In genomic region chr3L:8096106-8096558, dm6 we compare ENCODE assay signal across 1 fruit fly cellular context.
TF ChIP-seq lines count a peak whose summit lies in the region.

No protein-coding gene starts in this region.

TF ChIP-seq in whole organism, embryonic, 481 proteins besides CTCF, POLR2A, EP300 and RAD21 (continued from another document and continues in another):
- peak; percentile 98 for TF ChIP-seq dysf (GFP tag; IDR thresholded peaks at IDR 0.05; lab: Robert Waterston, UW)
- TF ChIP-seq CG8359 (GFP tag; optimal IDR thresholded peaks at IDR 0.05; lab: Kevin White, UChicago; ENCODE audit: borderline replicate concordance): peak; percentile 63
- TF ChIP-seq sc (optimal IDR thresholded peaks at IDR 0.05; lab: Kevin White, UChicago): no peak
- peak; percentile 64 for TF ChIP-seq sc (GFP tag; optimal IDR thresholded peaks at IDR 0.05; lab: Kevin White, UChicago)
- no peak for TF ChIP-seq Mes4 (GFP tag; optimal IDR thresholded peaks at IDR 0.05; lab: Kevin White, UChicago)
- TF ChIP-seq CG7963 (GFP tag; IDR thresholded peaks at IDR 0.05; lab: Robert Waterston, UW; ENCODE audit: partially characterized antibody): no peak
- peak; percentile 89 for TF ChIP-seq sisA (GFP tag; IDR thresholded peaks at IDR 0.05; lab: Robert Waterston, UW)
- peak; percentile 80 for TF ChIP-seq fd96Cb (tag; optimal IDR thresholded peaks at IDR 0.05; lab: Kevin White, UChicago)
- peak; percentile 91 for TF ChIP-seq CG2712 (tag; optimal IDR thresholded peaks at IDR 0.05; lab: Kevin White, UChicago)
- TF ChIP-seq tna (GFP tag; IDR thresholded peaks at IDR 0.05; lab: Robert Waterston, UW; ENCODE audit: partially characterized antibody): no peak
- TF ChIP-seq CG9215 (GFP tag; IDR thresholded peaks at IDR 0.05; lab: Robert Waterston, UW): peak; percentile 96
- peak; percentile 95 for TF ChIP-seq CG6765 (GFP tag; optimal IDR thresholded peaks at IDR 0.05; lab: Kevin White, UChicago)
- TF ChIP-seq CG3065 (GFP tag; optimal IDR thresholded peaks at IDR 0.05; lab: Kevin White, UChicago): peak; percentile 82
- TF ChIP-seq da (GFP tag; optimal IDR thresholded peaks at IDR 0.05; lab: Kevin White, UChicago): peak; percentile 47
- peak; percentile 97 for TF ChIP-seq Hand (GFP tag; optimal IDR thresholded peaks at IDR 0.05; lab: Kevin White, UChicago)
- peak; percentile 93 for TF ChIP-seq ranshi (GFP tag; IDR thresholded peaks at IDR 0.05; lab: Robert Waterston, UW)
- TF ChIP-seq CG14860 (GFP tag; IDR thresholded peaks at IDR 0.05; lab: Robert Waterston, UW; ENCODE audit: partially characterized antibody): no peak
- TF ChIP-seq bcd (GFP tag; optimal IDR thresholded peaks at IDR 0.05; lab: Kevin White, UChicago): peak; percentile 97
- peak; percentile 87 for TF ChIP-seq Dip3 (GFP tag; optimal IDR thresholded peaks at IDR 0.05; lab: Kevin White, UChicago)
- peak; percentile 77 for TF ChIP-seq ro (GFP tag; IDR thresholded peaks at IDR 0.05; lab: Robert Waterston, UW)
- peak; percentile 82 for TF ChIP-seq bowl (GFP tag; IDR thresholded peaks at IDR 0.05; lab: Robert Waterston, UW)
- peak; percentile 98 for TF ChIP-seq CoRest (tag; optimal IDR thresholded peaks at IDR 0.05; lab: Kevin White, UChicago)
- TF ChIP-seq emc (GFP tag; optimal IDR thresholded peaks at IDR 0.05; lab: Kevin White, UChicago): peak; percentile 72
- TF ChIP-seq D19B (GFP tag; optimal IDR thresholded peaks at IDR 0.05; lab: Kevin White, UChicago): peak; percentile 89
- TF ChIP-seq CG14050 (GFP tag; IDR thresholded peaks at IDR 0.05; lab: Robert Waterston, UW): peak; percentile 89
- peak; percentile 81 for TF ChIP-seq Deaf1 (tag; optimal IDR thresholded peaks at IDR 0.05; lab: Kevin White, UChicago)
- peak; percentile 89 for TF ChIP-seq mam (GFP tag; optimal IDR thresholded peaks at IDR 0.05; lab: Kevin White, UChicago)
- TF ChIP-seq bab2 (GFP tag; optimal IDR thresholded peaks at IDR 0.05; lab: Kevin White, UChicago): peak; percentile 88
- peak; percentile 75 for TF ChIP-seq ERR (GFP tag; optimal IDR thresholded peaks at IDR 0.05; lab: Kevin White, UChicago)
- TF ChIP-seq slou (GFP tag; optimal IDR thresholded peaks at IDR 0.05; lab: Kevin White, UChicago): peak; percentile 89
- peak; percentile 96 for TF ChIP-seq so (GFP tag; IDR thresholded peaks at IDR 0.05; lab: Robert Waterston, UW)
- TF ChIP-seq NC2β (GFP tag; optimal IDR thresholded peaks at IDR 0.05; lab: Kevin White, UChicago): peak; percentile 36
- TF ChIP-seq GATAe (GFP tag; conservative IDR thresholded peaks at IDR 0.05; lab: Robert Waterston, UW): peak; percentile 81
- TF ChIP-seq abd-A (tag; optimal IDR thresholded peaks at IDR 0.05; lab: Kevin White, UChicago): peak; percentile 56
- TF ChIP-seq tio (GFP tag; optimal IDR thresholded peaks at IDR 0.05; lab: Kevin White, UChicago): peak; percentile 95
- peak; percentile 95 for TF ChIP-seq CG34422 (GFP tag; IDR thresholded peaks at IDR 0.05; lab: Robert Waterston, UW)
- TF ChIP-seq CG17802 (tag; optimal IDR thresholded peaks at IDR 0.05; lab: Kevin White, UChicago): peak; percentile 55
- peak; percentile 86 for TF ChIP-seq CG8388 (GFP tag; optimal IDR thresholded peaks at IDR 0.05; lab: Kevin White, UChicago)
- peak; percentile 97 for TF ChIP-seq al (GFP tag; IDR thresholded peaks at IDR 0.05; lab: Robert Waterston, UW)
- TF ChIP-seq CkIIα-i1 (GFP tag; IDR thresholded peaks at IDR 0.05; lab: Robert Waterston, UW): 0 out of 2 replicates have a peak, but pooled peaks have one; percentile 29
- no peak for TF ChIP-seq trem (tag; optimal IDR thresholded peaks at IDR 0.05; lab: Kevin White, UChicago)
- no peak for TF ChIP-seq dati (GFP tag; IDR thresholded peaks at IDR 0.05; lab: Robert Waterston, UW)
- peak; percentile 24 for TF ChIP-seq fd64A (GFP tag; optimal IDR thresholded peaks at IDR 0.05; lab: Kevin White, UChicago)
- peak; percentile 27 for TF ChIP-seq btn (GFP tag; optimal IDR thresholded peaks at IDR 0.05; lab: Kevin White, UChicago)
- TF ChIP-seq fu2 (GFP tag; optimal IDR thresholded peaks at IDR 0.05; lab: Kevin White, UChicago): peak; percentile 73
- TF ChIP-seq CG3163 (GFP tag; optimal IDR thresholded peaks at IDR 0.05; lab: Kevin White, UChicago): peak; percentile 62
- peak; percentile 95 for TF ChIP-seq CG12104 (GFP tag; optimal IDR thresholded peaks at IDR 0.05; lab: Kevin White, UChicago)
- peak; percentile 82 for TF ChIP-seq Mad (GFP tag; optimal IDR thresholded peaks at IDR 0.05; lab: Kevin White, UChicago)
- TF ChIP-seq CG43689 (GFP tag; IDR thresholded peaks at IDR 0.05; lab: Robert Waterston, UW): peak; percentile 87
- peak; percentile 84 for TF ChIP-seq Asciz (GFP tag; optimal IDR thresholded peaks at IDR 0.05; lab: Kevin White, UChicago)
- peak; percentile 91 for TF ChIP-seq oc (tag; optimal IDR thresholded peaks at IDR 0.05; lab: Kevin White, UChicago)
- 0 out of 2 replicates have a peak, but pooled peaks have one; percentile 20 for TF ChIP-seq CG4360 (GFP tag; IDR thresholded peaks at IDR 0.05; lab: Robert Waterston, UW)
- TF ChIP-seq sim (GFP tag; IDR thresholded peaks at IDR 0.05; lab: Robert Waterston, UW): peak; percentile 39; the same call in 1 of the 2 replicates
- TF ChIP-seq CG11398 (GFP tag; optimal IDR thresholded peaks at IDR 0.05; lab: Kevin White, UChicago): peak; percentile 45
- TF ChIP-seq CG18262 (tag; optimal IDR thresholded peaks at IDR 0.05; lab: Kevin White, UChicago): peak; percentile 85
- TF ChIP-seq corto (GFP tag; optimal IDR thresholded peaks at IDR 0.05; lab: Kevin White, UChicago): peak; percentile 79
- peak; percentile 97 for TF ChIP-seq Adf1 (GFP tag; IDR thresholded peaks at IDR 0.05; lab: Robert Waterston, UW)
- TF ChIP-seq CG34376 (GFP tag; optimal IDR thresholded peaks at IDR 0.05; lab: Kevin White, UChicago): peak; percentile 94
- TF ChIP-seq CG12299 (tag; optimal IDR thresholded peaks at IDR 0.05; lab: Kevin White, UChicago): peak; percentile 94
- peak; percentile 95 for TF ChIP-seq CG11456 (GFP tag; IDR thresholded peaks at IDR 0.05; lab: Robert Waterston, UW)
- TF ChIP-seq CG12236 (GFP tag; optimal IDR thresholded peaks at IDR 0.05; lab: Kevin White, UChicago): peak; percentile 30
- TF ChIP-seq Side (GFP tag; optimal IDR thresholded peaks at IDR 0.05; lab: Kevin White, UChicago): peak; percentile 92
- TF ChIP-seq Sox100B (GFP tag; optimal IDR thresholded peaks at IDR 0.05; lab: Kevin White, UChicago): peak; percentile 94
- TF ChIP-seq CHES-1-like (GFP tag; optimal IDR thresholded peaks at IDR 0.05; lab: Kevin White, UChicago): peak; percentile 75
- no peak for TF ChIP-seq CG9797 (GFP tag; optimal IDR thresholded peaks at IDR 0.05; lab: Kevin White, UChicago)
- peak; percentile 72 for TF ChIP-seq Blimp-1 (GFP tag; optimal IDR thresholded peaks at IDR 0.05; lab: Kevin White, UChicago)
- peak; percentile 89 for TF ChIP-seq danr (GFP tag; IDR thresholded peaks at IDR 0.05; lab: Robert Waterston, UW)
- TF ChIP-seq CG7786 (GFP tag; optimal IDR thresholded peaks at IDR 0.05; lab: Kevin White, UChicago): peak; percentile 81
- TF ChIP-seq Hey (tag; optimal IDR thresholded peaks at IDR 0.05; lab: Kevin White, UChicago): peak; percentile 67
- peak; percentile 88 for TF ChIP-seq CG14667 (GFP tag; IDR thresholded peaks at IDR 0.05; lab: Robert Waterston, UW)
- peak; percentile 96 for TF ChIP-seq odd (GFP tag; optimal IDR thresholded peaks at IDR 0.05; lab: Kevin White, UChicago)
- no peak for TF ChIP-seq Sry-β (GFP tag; optimal IDR thresholded peaks at IDR 0.05; lab: Kevin White, UChicago)
- TF ChIP-seq jing (GFP tag; optimal IDR thresholded peaks at IDR 0.05; lab: Kevin White, UChicago): peak; percentile 69
- peak; percentile 98 for TF ChIP-seq Med (GFP tag; lab: Kevin White, UChicago)
- TF ChIP-seq seq (GFP tag; IDR thresholded peaks at IDR 0.05; lab: Robert Waterston, UW): peak; percentile 97
- TF ChIP-seq pb (GFP tag; optimal IDR thresholded peaks at IDR 0.05; lab: Kevin White, UChicago): peak; percentile 60
- peak; percentile 80 for TF ChIP-seq CG10462 (GFP tag; optimal IDR thresholded peaks at IDR 0.05; lab: Kevin White, UChicago)
- TF ChIP-seq CG17186 (GFP tag; optimal IDR thresholded peaks at IDR 0.05; lab: Kevin White, UChicago): no peak
- peak in 1 of 3 experiments; percentile 83 for TF ChIP-seq Stat92E (GFP tag; optimal IDR thresholded peaks at IDR 0.05; lab: Kevin White, UChicago)
- TF ChIP-seq E2f1 (GFP tag; IDR thresholded peaks at IDR 0.05; lab: Robert Waterston, UW): peak; percentile 91
- TF ChIP-seq D (optimal IDR thresholded peaks at IDR 0.05; lab: Kevin White, UChicago): no peak
- TF ChIP-seq D (GFP tag; optimal IDR thresholded peaks at IDR 0.05; lab: Kevin White, UChicago): peak; percentile 78
- peak; percentile 80; the same call in 2 of the 3 replicates for TF ChIP-seq zfh1 (GFP tag; IDR thresholded peaks at IDR 0.05; lab: Robert Waterston, UW)
- TF ChIP-seq MESR4 (GFP tag; optimal IDR thresholded peaks at IDR 0.05; lab: Kevin White, UChicago): peak; percentile 20
- no peak for TF ChIP-seq sima (GFP tag; optimal IDR thresholded peaks at IDR 0.05; lab: Kevin White, UChicago)
- peak; percentile 96 for TF ChIP-seq dmrt99B (tag; optimal IDR thresholded peaks at IDR 0.05; lab: Kevin White, UChicago)
- peak; percentile 98 for TF ChIP-seq CG32532 (GFP tag; IDR thresholded peaks at IDR 0.05; lab: Robert Waterston, UW)
- TF ChIP-seq Atf-2 (GFP tag; optimal IDR thresholded peaks at IDR 0.05; lab: Kevin White, UChicago): peak; percentile 59
- TF ChIP-seq zen (tag; optimal IDR thresholded peaks at IDR 0.05; lab: Kevin White, UChicago): peak; percentile 78
- TF ChIP-seq CG12219 (GFP tag; optimal IDR thresholded peaks at IDR 0.05; lab: Kevin White, UChicago): peak; percentile 86
- TF ChIP-seq CG13296 (GFP tag; optimal IDR thresholded peaks at IDR 0.05; lab: Kevin White, UChicago): peak; percentile 97
- peak; percentile 96 for TF ChIP-seq CG13775 (GFP tag; optimal IDR thresholded peaks at IDR 0.05; lab: Kevin White, UChicago)
- peak; percentile 78; the same call in 2 of the 3 replicates for TF ChIP-seq ken (GFP tag; IDR thresholded peaks at IDR 0.05; lab: Robert Waterston, UW)
- peak; percentile 89 for TF ChIP-seq toy (GFP tag; IDR thresholded peaks at IDR 0.05; lab: Robert Waterston, UW)
- TF ChIP-seq CG10565 (GFP tag; optimal IDR thresholded peaks at IDR 0.05; lab: Kevin White, UChicago): peak; percentile 10
- no peak for TF ChIP-seq cad (GFP tag; optimal IDR thresholded peaks at IDR 0.05; lab: Kevin White, UChicago)
- TF ChIP-seq CG9817 (tag; optimal IDR thresholded peaks at IDR 0.05; lab: Kevin White, UChicago): peak; percentile 97
- peak; percentile 97 for TF ChIP-seq CG18619 (GFP tag; optimal IDR thresholded peaks at IDR 0.05; lab: Kevin White, UChicago)
- TF ChIP-seq lmd (GFP tag; IDR thresholded peaks at IDR 0.05; lab: Robert Waterston, UW): peak; percentile 97
- TF ChIP-seq nau (GFP tag; optimal IDR thresholded peaks at IDR 0.05; lab: Kevin White, UChicago): peak; percentile 89
- TF ChIP-seq wdn (GFP tag; IDR thresholded peaks at IDR 0.05; lab: Robert Waterston, UW): peak; percentile 94
- no peak for TF ChIP-seq cg (GFP tag; optimal IDR thresholded peaks at IDR 0.05; lab: Kevin White, UChicago)
- TF ChIP-seq NK7.1 (GFP tag; optimal IDR thresholded peaks at IDR 0.05; lab: Kevin White, UChicago): peak; percentile 78
- peak; percentile 67 for TF ChIP-seq jumu (GFP tag; optimal IDR thresholded peaks at IDR 0.05; lab: Kevin White, UChicago)
- TF ChIP-seq tup (GFP tag; optimal IDR thresholded peaks at IDR 0.05; lab: Kevin White, UChicago): peak; percentile 82
- no peak for TF ChIP-seq CG8478 (optimal IDR thresholded peaks at IDR 0.05; lab: Kevin White, UChicago)
- TF ChIP-seq gsb (GFP tag; IDR thresholded peaks at IDR 0.05; lab: Robert Waterston, UW): peak; percentile 96
- no peak for TF ChIP-seq prd (optimal IDR thresholded peaks at IDR 0.05; lab: Kevin White, UChicago)
- peak; percentile 95 for TF ChIP-seq prd (GFP tag; IDR thresholded peaks at IDR 0.05; lab: Robert Waterston, UW)
- peak; percentile 85 for TF ChIP-seq phol (tag; optimal IDR thresholded peaks at IDR 0.05; lab: Kevin White, UChicago)
- peak; percentile 65 for TF ChIP-seq Camta (GFP tag; optimal IDR thresholded peaks at IDR 0.05; lab: Kevin White, UChicago)
- peak; percentile 93 for TF ChIP-seq CG2889 (GFP tag; IDR thresholded peaks at IDR 0.05; lab: Robert Waterston, UW)
- TF ChIP-seq caup (GFP tag; optimal IDR thresholded peaks at IDR 0.05; lab: Kevin White, UChicago; ENCODE audit: severe bottlenecking): peak; percentile 98
- peak; percentile 82 for TF ChIP-seq cato (GFP tag; optimal IDR thresholded peaks at IDR 0.05; lab: Kevin White, UChicago; ENCODE audit: borderline replicate concordance)
- TF ChIP-seq CG7556 (GFP tag; optimal IDR thresholded peaks at IDR 0.05; lab: Kevin White, UChicago): peak; percentile 98
- TF ChIP-seq Trl (optimal IDR thresholded peaks at IDR 0.05; lab: Kevin White, UChicago): peak in 1 of 2 experiments; percentile 73
- peak; percentile 72 for TF ChIP-seq Trl (GFP tag; optimal IDR thresholded peaks at IDR 0.05; lab: Kevin White, UChicago)
- peak; percentile 85 for TF ChIP-seq C15 (GFP tag; IDR thresholded peaks at IDR 0.05; lab: Robert Waterston, UW)
- TF ChIP-seq CG10209 (GFP tag; optimal IDR thresholded peaks at IDR 0.05; lab: Kevin White, UChicago): peak; percentile 97
- TF ChIP-seq Nf-YC (tag; optimal IDR thresholded peaks at IDR 0.05; lab: Kevin White, UChicago): peak; percentile 88
- peak; percentile 46 for TF ChIP-seq CG31365 (tag; optimal IDR thresholded peaks at IDR 0.05; lab: Kevin White, UChicago)
- TF ChIP-seq CG8089 (GFP tag; optimal IDR thresholded peaks at IDR 0.05; lab: Kevin White, UChicago): peak; percentile 44
- peak; percentile 86 for TF ChIP-seq CG6813 (GFP tag; optimal IDR thresholded peaks at IDR 0.05; lab: Kevin White, UChicago)
- TF ChIP-seq ap (GFP tag; IDR thresholded peaks at IDR 0.05; lab: Robert Waterston, UW): peak; percentile 87
- peak; percentile 88 for TF ChIP-seq CG4404 (GFP tag; IDR thresholded peaks at IDR 0.05; lab: Robert Waterston, UW)
- TF ChIP-seq en (GFP tag; optimal IDR thresholded peaks at IDR 0.05; lab: Kevin White, UChicago): peak; percentile 55
- TF ChIP-seq nmo (GFP tag; optimal IDR thresholded peaks at IDR 0.05; lab: Kevin White, UChicago): peak; percentile 93
- peak; percentile 78 for TF ChIP-seq disco-r (GFP tag; optimal IDR thresholded peaks at IDR 0.05; lab: Kevin White, UChicago)
- peak; percentile 84 for TF ChIP-seq Nf-YB (GFP tag; optimal IDR thresholded peaks at IDR 0.05; lab: Kevin White, UChicago)
- peak; percentile 78 for TF ChIP-seq Antp (GFP tag; optimal IDR thresholded peaks at IDR 0.05; lab: Kevin White, UChicago)
- TF ChIP-seq CG16779 (GFP tag; IDR thresholded peaks at IDR 0.05; lab: Robert Waterston, UW): peak; percentile 86
- TF ChIP-seq B-H1 (GFP tag; IDR thresholded peaks at IDR 0.05; lab: Robert Waterston, UW): peak; percentile 87; the same call in 2 of the 3 replicates
